Fruit fly (Drosophila melanogaster) whole organism, embryonic: ENCODE measurements around the gene mib1.

ENCODE experiments used
- Antp ChIP-seq: fragments of 200-800 bp; sonication (Bioruptor generic); optimal IDR thresholded peaks from 3 replicates; lab custom pipeline; 2016; ENCODE audit warnings: missing biosample characterization, missing genetic modification characterization
- Asciz ChIP-seq: fragments of 200-800 bp; sonication (Bioruptor generic); optimal IDR thresholded peaks from 2 replicates; lab custom pipeline; 2017; ENCODE audit warnings: missing biosample characterization, mild to moderate bottlenecking, missing genetic modification characterization, missing genetic modification reagents
- CG10147 ChIP-seq: fragments of 200-800 bp; sonication (Bioruptor generic); optimal IDR thresholded peaks from 2 replicates; lab custom pipeline; 2019; ENCODE audit warnings: missing biosample characterization, mild to moderate bottlenecking, missing genetic modification characterization, moderate library complexity
- CG10366 ChIP-seq: fragments of 200-800 bp; sonication (Bioruptor generic); IDR thresholded peaks from 2 replicates; pipeline ENCODE4 v1.3.6; 2022; ENCODE audit warnings: missing biosample characterization, missing genetic modification characterization
- CG11398 ChIP-seq: fragments of 200-800 bp; sonication (Bioruptor generic); optimal IDR thresholded peaks from 2 replicates; lab custom pipeline; 2016; ENCODE audit warnings: missing biosample characterization, missing genetic modification characterization
- CG12769 ChIP-seq: fragments of 200-800 bp; sonication (Bioruptor generic); optimal IDR thresholded peaks from 2 replicates; lab custom pipeline; 2019; ENCODE audit warnings: missing biosample characterization, mild to moderate bottlenecking, missing genetic modification characterization, moderate library complexity
- CG13775 ChIP-seq: fragments of 200-800 bp; sonication (Bioruptor generic); optimal IDR thresholded peaks from 3 replicates; lab custom pipeline; 2017; ENCODE audit warnings: missing biosample characterization, mild to moderate bottlenecking, missing genetic modification characterization
- CG14667 ChIP-seq: fragments of 200-800 bp; sonication (Bioruptor generic); IDR thresholded peaks from 2 replicates; pipeline ENCODE4 v1.3.6; 2022; ENCODE audit warnings: missing biosample characterization, missing genetic modification characterization
- CG16815 ChIP-seq: fragments of 200-800 bp; sonication (Bioruptor generic); optimal IDR thresholded peaks from 3 replicates; lab custom pipeline; 2017; ENCODE audit warnings: missing biosample characterization, mild to moderate bottlenecking, missing genetic modification characterization
- CG17385 ChIP-seq: fragments of 200-800 bp; sonication (Bioruptor generic); optimal IDR thresholded peaks from 3 replicates; lab custom pipeline; 2018; ENCODE audit warnings: missing biosample characterization, mild to moderate bottlenecking, missing genetic modification characterization
- CG2116 ChIP-seq: fragments of 200-800 bp; sonication (Bioruptor generic); optimal IDR thresholded peaks from 3 replicates; lab custom pipeline; 2018; ENCODE audit warnings: missing biosample characterization, mild to moderate bottlenecking, missing genetic modification characterization
- CG2199 ChIP-seq: fragments of 200-800 bp; sonication (Bioruptor generic); IDR thresholded peaks from 3 replicates; pipeline ENCODE4 v1.3.6; 2022; ENCODE audit warnings: missing biosample characterization, missing genetic modification characterization
- CG2875 ChIP-seq: fragments of 200-800 bp; sonication (Bioruptor generic); optimal IDR thresholded peaks from 2 replicates; lab custom pipeline; 2017; ENCODE audit warnings: missing biosample characterization, mild to moderate bottlenecking, missing genetic modification characterization, missing genetic modification reagents
- CG3163 ChIP-seq: fragments of 200-800 bp; sonication (Bioruptor generic); optimal IDR thresholded peaks from 3 replicates; lab custom pipeline; 2016; ENCODE audit warnings: missing biosample characterization, missing genetic modification characterization
- CG4328 ChIP-seq: fragments of 200-800 bp; sonication (Bioruptor generic); optimal IDR thresholded peaks from 3 replicates; lab custom pipeline; 2017; ENCODE audit warnings: missing biosample characterization, missing genetic modification reagents, missing genetic modification characterization
- CG5180 ChIP-seq: fragments of 200-800 bp; sonication (Bioruptor generic); optimal IDR thresholded peaks from 3 replicates; lab custom pipeline; 2017; ENCODE audit warnings: missing biosample characterization, missing genetic modification characterization, mild to moderate bottlenecking, moderate library complexity, missing genetic modification reagents
- CG7786 ChIP-seq: fragments of 200-800 bp; sonication (Bioruptor generic); optimal IDR thresholded peaks from 2 replicates; lab custom pipeline; 2016; ENCODE audit warnings: missing biosample characterization, missing genetic modification characterization
- CG7839 ChIP-seq: fragments of 200-800 bp; sonication (Bioruptor generic); optimal IDR thresholded peaks from 3 replicates; lab custom pipeline; 2018; ENCODE audit warnings: missing biosample characterization, mild to moderate bottlenecking, missing genetic modification characterization, moderate library complexity
- CG7987 ChIP-seq: fragments of 200-800 bp; sonication (Bioruptor generic); optimal IDR thresholded peaks from 2 replicates; lab custom pipeline; 2018; ENCODE audit warnings: missing biosample characterization, mild to moderate bottlenecking, missing genetic modification characterization, moderate library complexity
- CG9609 ChIP-seq: fragments of 200-800 bp; sonication (Bioruptor generic); optimal IDR thresholded peaks from 3 replicates; lab custom pipeline; 2016; ENCODE audit warnings: missing biosample characterization, missing genetic modification characterization
- CG9727 ChIP-seq: fragments of 200-800 bp; sonication (Bioruptor generic); optimal IDR thresholded peaks from 3 replicates; lab custom pipeline; 2017; ENCODE audit warnings: missing biosample characterization, mild to moderate bottlenecking, missing genetic modification characterization
- CoRest ChIP-seq: fragments of 200-800 bp; sonication (Bioruptor generic); optimal IDR thresholded peaks from 3 replicates; lab custom pipeline; 2018; ENCODE audit warnings: missing biosample characterization, mild to moderate bottlenecking, missing genetic modification characterization, moderate library complexity
- Dip2 ChIP-seq: fragments of 200-800 bp; sonication (Bioruptor generic); IDR thresholded peaks from 2 replicates; pipeline ENCODE4 v1.3.6; 2022; ENCODE audit warnings: missing biosample characterization, missing genetic modification characterization
- Dp ChIP-seq: fragments of 200-800 bp; sonication (Bioruptor generic); optimal IDR thresholded peaks from 2 replicates; lab custom pipeline; 2018; ENCODE audit warnings: missing biosample characterization, mild to moderate bottlenecking, missing genetic modification characterization, moderate library complexity
- ERR ChIP-seq: fragments of 200-800 bp; sonication (Bioruptor generic); optimal IDR thresholded peaks from 2 replicates; lab custom pipeline; 2016; ENCODE audit warnings: missing biosample characterization, missing genetic modification characterization
- Eip74EF ChIP-seq, 2 experiments: fragments of 200-800 bp in 1 of 2; fragments of >200 bp in 1 of 2; sonication (Bioruptor generic) in 1 of 2; optimal IDR thresholded peaks; 2 replicates each; lab custom pipeline; 2017 to 2019; ENCODE audit warnings: missing biosample characterization in 2 of 2, missing genetic modification characterization in 2 of 2, mild to moderate bottlenecking in 1 of 2, moderate library complexity in 1 of 2
- Lhr ChIP-seq: fragments of 200-800 bp; sonication (Bioruptor generic); optimal IDR thresholded peaks from 3 replicates; lab custom pipeline; 2017; ENCODE audit warnings: mild to moderate bottlenecking, missing biosample characterization, missing genetic modification reagents, missing genetic modification characterization
- MTF-1 ChIP-seq: fragments of 200-800 bp; sonication (Bioruptor generic); optimal IDR thresholded peaks from 2 replicates; lab custom pipeline; 2018; ENCODE audit warnings: missing biosample characterization, mild to moderate bottlenecking, missing genetic modification characterization, borderline replicate concordance
- NC2β ChIP-seq: fragments of 200-800 bp; sonication (Bioruptor generic); optimal IDR thresholded peaks from 2 replicates; lab custom pipeline; 2016; ENCODE audit warnings: missing biosample characterization, missing genetic modification characterization
- Oaz ChIP-seq: fragments of 200-800 bp; sonication (Bioruptor generic); IDR thresholded peaks from 2 replicates; pipeline ENCODE4 v1.3.6; 2022; ENCODE audit warnings: missing biosample characterization, missing genetic modification characterization
- Poxn ChIP-seq: fragments of 200-800 bp; sonication (Bioruptor generic); IDR thresholded peaks from 2 replicates; pipeline ENCODE4 v1.3.6; 2022; ENCODE audit warnings: missing biosample characterization, missing genetic modification characterization
- Taf1 ChIP-seq: fragments of 200-800 bp; sonication (Bioruptor generic); IDR thresholded peaks from 2 replicates; pipeline ENCODE4 v1.3.6; 2022; ENCODE audit warnings: missing biosample characterization, missing genetic modification characterization
- Tbp ChIP-seq: fragments of >200 bp; optimal IDR thresholded peaks from 2 replicates; lab custom pipeline; 2018; ENCODE audit warnings: missing biosample characterization, missing genetic modification characterization
- ase ChIP-seq: fragments of 200-800 bp; sonication (Bioruptor generic); IDR thresholded peaks from 3 replicates; pipeline ENCODE4 v1.3.6; 2022; ENCODE audit warnings: missing biosample characterization, missing genetic modification characterization
- az2 ChIP-seq: fragments of 200-800 bp; sonication (Bioruptor generic); optimal IDR thresholded peaks from 3 replicates; lab custom pipeline; 2016; ENCODE audit warnings: missing biosample characterization, missing genetic modification characterization
- bigmax ChIP-seq: fragments of 200-800 bp; sonication (Bioruptor generic); optimal IDR thresholded peaks from 2 replicates; lab custom pipeline; 2018; ENCODE audit warnings: missing biosample characterization, mild to moderate bottlenecking, missing genetic modification characterization
- bowl ChIP-seq: fragments of 200-800 bp; sonication (Bioruptor generic); IDR thresholded peaks from 2 replicates; pipeline ENCODE4 v1.3.6; 2022; ENCODE audit warnings: missing biosample characterization, missing genetic modification characterization
- btn ChIP-seq: fragments of 200-800 bp; sonication (Bioruptor generic); optimal IDR thresholded peaks from 2 replicates; lab custom pipeline; 2016; ENCODE audit warnings: missing biosample characterization, missing genetic modification characterization
- corto ChIP-seq: fragments of 200-800 bp; sonication (Bioruptor generic); optimal IDR thresholded peaks from 2 replicates; lab custom pipeline; 2016; ENCODE audit warnings: missing biosample characterization, mild to moderate bottlenecking, missing genetic modification characterization, moderate library complexity
- dimm ChIP-seq: fragments of 200-800 bp; sonication (Bioruptor generic); IDR thresholded peaks from 2 replicates; pipeline ENCODE4 v1.3.6; 2022; ENCODE audit warnings: missing biosample characterization, missing genetic modification characterization
- hbn ChIP-seq: fragments of 200-800 bp; sonication (Bioruptor generic); IDR thresholded peaks from 2 replicates; pipeline ENCODE4 v1.3.6; 2022; ENCODE audit warnings: missing biosample characterization, missing genetic modification characterization; ENCODE audit not compliant: partially characterized antibody
- hkb ChIP-seq, 2 experiments: fragments of 200-800 bp in 1 of 2; fragments of >200 bp in 1 of 2; sonication (Bioruptor generic) in 1 of 2; IDR thresholded peaks in 1 of 2; optimal IDR thresholded peaks in 1 of 2; 2 replicates each; pipeline versions ENCODE4 v1.3.6 to Lab custom; 2017 to 2022; ENCODE audit warnings: missing biosample characterization in 1 of 2, missing genetic modification characterization in 1 of 2
- ind ChIP-seq: fragments of 200-800 bp; sonication (Bioruptor generic); optimal IDR thresholded peaks from 3 replicates; lab custom pipeline; 2016; ENCODE audit warnings: missing biosample characterization, missing genetic modification characterization
- ken ChIP-seq: fragments of 200-800 bp; sonication (Bioruptor generic); IDR thresholded peaks from 3 replicates; pipeline ENCODE4 v1.3.6; 2022; ENCODE audit warnings: missing biosample characterization, missing genetic modification characterization
- nerfin-1 ChIP-seq: fragments of 200-800 bp; sonication (Bioruptor generic); optimal IDR thresholded peaks from 3 replicates; lab custom pipeline; 2019; ENCODE audit warnings: missing biosample characterization, mild to moderate bottlenecking, missing genetic modification characterization, moderate library complexity
- salm ChIP-seq: fragments of 200-800 bp; sonication (Bioruptor generic); optimal IDR thresholded peaks from 2 replicates; lab custom pipeline; 2018; ENCODE audit warnings: missing biosample characterization, mild to moderate bottlenecking, missing genetic modification characterization
- sim ChIP-seq: fragments of 200-800 bp; sonication (Bioruptor generic); IDR thresholded peaks from 2 replicates; pipeline ENCODE4 v1.3.6; 2022; ENCODE audit warnings: missing biosample characterization, missing genetic modification characterization
- tin ChIP-seq: fragments of 200-800 bp; sonication (Bioruptor generic); optimal IDR thresholded peaks from 3 replicates; lab custom pipeline; 2016; ENCODE audit warnings: missing biosample characterization, missing genetic modification characterization
- zfh2 ChIP-seq: fragments of 200-800 bp; sonication (Bioruptor generic); optimal IDR thresholded peaks from 2 replicates; lab custom pipeline; 2016; ENCODE audit warnings: missing biosample characterization, missing genetic modification characterization

The mib1 gene

dm6 chr3L:16060806-16061600 lies 49.4 kb upstream of the mib1 start (continued):
- TF ChIP-seq CG7786 (GFP tag; lab: Kevin White, UChicago) (no peak), salm (tag; lab: Kevin White, UChicago) (peak; percentile 13), hkb (optimal IDR thresholded peaks at IDR 0.05; lab: Kevin White, UChicago) (no peak), hkb (GFP tag; IDR thresholded peaks at IDR 0.05; lab: Robert Waterston, UW) (0 out of 2 replicates have a peak, but pooled peaks have one; percentile 11), Tbp (GFP tag; lab: Kevin White, UChicago) (no peak), CoRest (tag; lab: Kevin White, UChicago) (no peak), Eip74EF (GFP tag; optimal IDR thresholded peaks at IDR 0.05; lab: Kevin White, UChicago) (no peak), btn (GFP tag; lab: Kevin White, UChicago) (no peak), NC2β (no peak), ERR (GFP tag; lab: Kevin White, UChicago) (no peak), ken (GFP tag; lab: Robert Waterston, UW) (0 out of 3 replicates have a peak, but pooled peaks have one; percentile 33), CG9609 (GFP tag; lab: Kevin White, UChicago) (no peak), ind (GFP tag; lab: Kevin White, UChicago) (peak; percentile 40), CG5180 (GFP tag; lab: Kevin White, UChicago) (peak; percentile 17), CG9727 (GFP tag; lab: Kevin White, UChicago) (peak; percentile 76), sim (GFP tag; lab: Robert Waterston, UW) (no peak), CG10366 (peak; percentile 9; the same call in 1 of the 2 replicates), hbn (GFP tag; lab: Robert Waterston, UW) (no peak), Oaz (GFP tag; lab: Robert Waterston, UW) (no peak), Poxn (GFP tag; lab: Robert Waterston, UW) (no peak), ase (no peak), CG2199 (GFP tag; lab: Robert Waterston, UW) (no peak), tin (GFP tag; lab: Kevin White, UChicago) (peak; percentile 22), CG7839 (tag; lab: Kevin White, UChicago) (no peak), bowl (GFP tag; lab: Robert Waterston, UW) (no peak), corto (GFP tag; lab: Kevin White, UChicago) (no peak), Asciz (GFP tag; lab: Kevin White, UChicago) (no peak), CG7987 (GFP tag; lab: Kevin White, UChicago) (no peak), Antp (GFP tag; lab: Kevin White, UChicago) (peak; percentile 19), zfh2 (peak; percentile 20), CG16815 (GFP tag; lab: Kevin White, UChicago) (peak; percentile 29), az2 (GFP tag; lab: Kevin White, UChicago) (peak; percentile 51), CG17385 (GFP tag; lab: Kevin White, UChicago) (peak; percentile 59), CG4328 (GFP tag; lab: Kevin White, UChicago) (no peak), bigmax (GFP tag; lab: Kevin White, UChicago) (no peak), CG14667 (GFP tag; lab: Robert Waterston, UW) (no peak), CG10147 (GFP tag; lab: Kevin White, UChicago) (no peak), Dip2 (no peak), CG2116 (GFP tag; lab: Kevin White, UChicago) (no peak), MTF-1 (no peak), nerfin-1 (tag; lab: Kevin White, UChicago) (no peak), CG13775 (GFP tag; lab: Kevin White, UChicago) (peak; percentile 54), Dp (no peak), CG3163 (GFP tag; lab: Kevin White, UChicago) (no peak), dimm (GFP tag; lab: Robert Waterston, UW) (no peak), CG11398 (no peak), Taf1 (GFP tag; lab: Robert Waterston, UW) (no peak), CG2875 (GFP tag; lab: Kevin White, UChicago) (peak; percentile 13), CG12769 (tag; lab: Kevin White, UChicago) (no peak), Lhr (GFP tag; lab: Kevin White, UChicago) (no peak)
